In genomic region chr3L:3814010-3814833, dm6 we compare ENCODE assay signal across 1 fruit fly cellular context.
TF ChIP-seq lines count a peak whose summit lies in the region.

TSS of gene Scsalpha1 (plus strand) at chr3L:3814211.

TF ChIP-seq in whole organism, embryonic, 481 proteins besides CTCF, POLR2A, EP300 and RAD21 (continued from another document):
- TF ChIP-seq CG2199 (GFP tag; IDR thresholded peaks at IDR 0.05; lab: Robert Waterston, UW) (no peak), bab2 (GFP tag; optimal IDR thresholded peaks at IDR 0.05; lab: Kevin White, UChicago) (peak; percentile 15), B-H1 (GFP tag; IDR thresholded peaks at IDR 0.05; lab: Robert Waterston, UW) (no peak), sr (GFP tag; IDR thresholded peaks at IDR 0.05; lab: Robert Waterston, UW) (no peak), B-H2 (GFP tag; optimal IDR thresholded peaks at IDR 0.05; lab: Kevin White, UChicago) (no peak), cato (GFP tag; optimal IDR thresholded peaks at IDR 0.05; lab: Kevin White, UChicago; ENCODE audit: borderline replicate concordance) (no peak), Dref (GFP tag; IDR thresholded peaks at IDR 0.05; lab: Robert Waterston, UW) (peak; percentile 99), ewg (GFP tag; optimal IDR thresholded peaks at IDR 0.05; lab: Kevin White, UChicago) (no peak), cas (GFP tag; IDR thresholded peaks at IDR 0.05; lab: Robert Waterston, UW) (no peak), Jarid2 (GFP tag; optimal IDR thresholded peaks at IDR 0.05; lab: Kevin White, UChicago) (no peak), wor (GFP tag; IDR thresholded peaks at IDR 0.05; lab: Robert Waterston, UW) (no peak), CG17568 (GFP tag; optimal IDR thresholded peaks at IDR 0.05; lab: Kevin White, UChicago) (no peak), nerfin-1 (tag; optimal IDR thresholded peaks at IDR 0.05; lab: Kevin White, UChicago) (no peak), CG12744 (GFP tag; optimal IDR thresholded peaks at IDR 0.05; lab: Kevin White, UChicago) (no peak), ab (GFP tag; optimal IDR thresholded peaks at IDR 0.05; lab: Kevin White, UChicago) (no peak), CG10462 (GFP tag; optimal IDR thresholded peaks at IDR 0.05; lab: Kevin White, UChicago) (peak; percentile 7), CG30020 (tag; optimal IDR thresholded peaks at IDR 0.05; lab: Kevin White, UChicago) (peak; percentile 40), chinmo (GFP tag; IDR thresholded peaks at IDR 0.05; lab: Robert Waterston, UW; ENCODE audit: partially characterized antibody) (peak; percentile 99), CG2120 (GFP tag; optimal IDR thresholded peaks at IDR 0.05; lab: Kevin White, UChicago) (peak; percentile 48), eve (GFP tag; optimal IDR thresholded peaks at IDR 0.05; lab: Kevin White, UChicago) (no peak), ssp (GFP tag; IDR thresholded peaks at IDR 0.05; lab: Robert Waterston, UW) (peak; percentile 59), hbn (GFP tag; IDR thresholded peaks at IDR 0.05; lab: Robert Waterston, UW; ENCODE audit: partially characterized antibody) (peak; percentile 99), bigmax (GFP tag; optimal IDR thresholded peaks at IDR 0.05; lab: Kevin White, UChicago) (no peak), sima (GFP tag; optimal IDR thresholded peaks at IDR 0.05; lab: Kevin White, UChicago) (no peak), slbo (GFP tag; IDR thresholded peaks at IDR 0.05; lab: Robert Waterston, UW) (peak; percentile 73), en (GFP tag; optimal IDR thresholded peaks at IDR 0.05; lab: Kevin White, UChicago) (no peak), da (GFP tag; optimal IDR thresholded peaks at IDR 0.05; lab: Kevin White, UChicago) (no peak), CG6254 (GFP tag; optimal IDR thresholded peaks at IDR 0.05; lab: Kevin White, UChicago) (peak; percentile 29), Med (GFP tag; lab: Kevin White, UChicago) (peak; percentile 89), toy (GFP tag; IDR thresholded peaks at IDR 0.05; lab: Robert Waterston, UW) (no peak)
TF ChIP-seq in whole organism, embryonic: peak in this region for 231.
